Worm (Caenorhabditis elegans): ENCODE measurements around the gene fbxb-87.
A peak's percentile ranks its signal among the peaks of the same experiment; 100 is the strongest.

fbxb-87 gene

DNA sequence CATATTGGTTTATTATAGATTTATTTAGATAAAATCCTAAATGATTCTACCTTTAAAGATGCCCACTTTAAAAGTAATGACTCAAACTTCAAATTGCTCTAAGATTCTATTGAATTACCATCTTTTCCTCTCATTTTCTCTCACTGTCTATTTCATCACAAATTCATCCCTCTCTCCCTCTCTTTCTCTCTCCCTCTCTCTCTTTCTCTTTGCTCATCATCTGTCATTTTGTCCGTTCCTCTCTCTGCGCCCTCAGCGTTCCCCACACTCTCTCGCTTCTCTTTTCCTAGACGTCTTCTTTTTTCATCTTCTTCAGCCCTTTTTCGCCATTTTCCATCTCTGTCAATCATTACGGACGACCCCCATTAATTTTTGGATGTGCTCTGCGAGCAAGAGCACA, 10.8 kb downstream of the fbxb-87 start:
- TF ChIP-seq eor-1 (tag; optimal IDR thresholded peaks at IDR 0.05): no peak
- peak; percentile 2 for TF ChIP-seq jun-1 (tag; optimal IDR thresholded peaks at IDR 0.05)
- no peak for TF ChIP-seq tbx-2 (tag; optimal IDR thresholded peaks at IDR 0.05)
- no peak for TF ChIP-seq egl-27 (tag; optimal IDR thresholded peaks at IDR 0.05)
- no peak for TF ChIP-seq pha-4 (tag; optimal IDR thresholded peaks at IDR 0.05)
- TF ChIP-seq sea-2 (GFP tag; optimal IDR thresholded peaks at IDR 0.05): no peak
- no peak for TF ChIP-seq nhr-77 (tag; optimal IDR thresholded peaks at IDR 0.05)
- TF ChIP-seq ceh-82 (tag; optimal IDR thresholded peaks at IDR 0.05): peak; percentile 80
- TF ChIP-seq ceh-28 (tag; optimal IDR thresholded peaks at IDR 0.05): no peak
- TF ChIP-seq unc-39 (tag; optimal IDR thresholded peaks at IDR 0.05): no peak
- TF ChIP-seq lin-39 (tag; optimal IDR thresholded peaks at IDR 0.05): peak; percentile 52
- no peak for TF ChIP-seq pqm-1 (tag; optimal IDR thresholded peaks at IDR 0.05)
- TF ChIP-seq ama-1 (optimal IDR thresholded peaks at IDR 0.05): no peak
- no peak for TF ChIP-seq mml-1 (tag; optimal IDR thresholded peaks at IDR 0.05)
- TF ChIP-seq unc-62 (GFP tag; optimal IDR thresholded peaks at IDR 0.05): peak; percentile 29
- no peak for TF ChIP-seq nhr-76 (tag; optimal IDR thresholded peaks at IDR 0.05)
- TF ChIP-seq zag-1 (tag; optimal IDR thresholded peaks at IDR 0.05): no peak
- TF ChIP-seq hmg-11 (tag; optimal IDR thresholded peaks at IDR 0.05): peak; percentile 68
- no peak for TF ChIP-seq fkh-2 (tag; optimal IDR thresholded peaks at IDR 0.05)
- TF ChIP-seq ztf-11 (tag; optimal IDR thresholded peaks at IDR 0.05): no peak
- TF ChIP-seq elt-3 (tag; optimal IDR thresholded peaks at IDR 0.05): no peak
- TF ChIP-seq skn-1 (tag; optimal IDR thresholded peaks at IDR 0.05): no peak
- TF ChIP-seq nhr-23 (tag; optimal IDR thresholded peaks at IDR 0.05): no peak
- peak; percentile 16 for TF ChIP-seq lin-15B (tag; optimal IDR thresholded peaks at IDR 0.05)
- TF ChIP-seq nfya-1 (tag; optimal IDR thresholded peaks at IDR 0.05; ENCODE audit: insufficient read depth): peak; percentile 62
- no peak for TF ChIP-seq fkh-10 (GFP tag; optimal IDR thresholded peaks at IDR 0.05)
- no peak for TF ChIP-seq aly-2 (tag; optimal IDR thresholded peaks at IDR 0.05)

DNA sequence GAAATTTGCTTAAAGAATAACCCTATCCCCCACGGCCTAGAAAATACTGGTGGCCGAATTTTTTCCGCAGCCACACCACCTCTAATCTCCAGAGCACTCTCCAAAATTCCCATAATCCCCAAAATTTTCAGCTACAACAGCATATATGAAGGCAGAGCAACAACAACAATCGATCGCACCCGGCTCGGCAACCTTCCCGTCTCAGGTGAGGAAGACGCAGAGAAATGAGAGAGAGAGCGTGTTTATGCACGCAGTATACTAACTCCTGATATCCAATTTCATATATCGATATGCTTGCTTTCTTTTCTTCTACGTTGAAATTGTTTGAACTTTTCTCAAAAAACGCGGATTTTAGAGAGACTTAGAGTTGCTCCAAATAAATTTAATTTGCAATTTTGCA, 12.0 kb downstream of the fbxb-87 start:
- TF ChIP-seq egl-27 (tag; optimal IDR thresholded peaks at IDR 0.05): no peak
- peak; percentile 25 for TF ChIP-seq hmg-11 (tag; optimal IDR thresholded peaks at IDR 0.05)

DNA sequence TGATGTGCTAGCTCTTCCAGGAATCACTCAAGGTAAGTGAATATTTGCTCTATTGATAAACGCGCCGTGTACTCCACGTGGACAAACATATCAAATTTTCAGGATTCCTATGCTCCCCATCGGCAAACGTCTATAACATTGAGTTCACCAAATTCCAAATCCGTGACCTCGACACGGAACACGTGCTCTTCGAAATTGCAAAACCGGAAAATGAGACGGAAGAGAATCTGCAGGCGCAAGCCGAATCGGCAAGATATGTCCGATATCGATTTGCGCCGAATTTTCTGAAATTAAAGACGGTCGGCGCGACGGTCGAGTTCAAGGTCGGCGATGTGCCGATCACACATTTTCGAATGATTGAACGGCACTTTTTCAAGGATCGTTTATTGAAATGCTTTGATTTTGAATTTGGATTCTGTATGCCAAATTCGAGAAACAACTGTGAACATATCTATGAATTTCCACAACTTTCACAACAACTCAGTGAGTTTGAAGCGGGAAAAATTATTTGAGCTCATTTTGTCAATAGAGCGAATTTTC, 13.4 kb downstream of the fbxb-87 start:
- TF ChIP-seq elt-1 (tag; optimal IDR thresholded peaks at IDR 0.05): peak; percentile 77
- no peak for TF ChIP-seq nhr-28 (tag; optimal IDR thresholded peaks at IDR 0.05)

DNA sequence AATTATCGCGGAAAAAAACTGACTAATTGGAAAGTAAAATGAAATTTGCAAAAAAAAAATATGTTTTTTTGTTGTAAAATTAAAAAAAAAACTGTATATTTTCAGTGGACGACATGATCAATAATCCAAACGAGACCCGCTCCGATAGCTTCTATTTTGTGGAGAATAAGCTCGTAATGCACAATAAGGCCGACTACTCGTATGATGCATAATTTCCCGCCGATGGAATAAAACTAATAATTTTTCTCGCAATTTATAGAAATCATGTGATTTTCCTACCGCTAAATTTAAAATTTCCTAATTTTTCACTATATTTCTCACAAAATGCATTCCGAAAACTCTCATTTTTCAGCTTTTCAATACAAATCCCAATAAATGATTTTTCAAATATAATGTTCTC, 14.2 kb downstream of the fbxb-87 start:
- peak; percentile 16 for TF ChIP-seq elt-1 (tag; optimal IDR thresholded peaks at IDR 0.05)
- TF ChIP-seq ceh-82 (tag; optimal IDR thresholded peaks at IDR 0.05): no peak
- TF ChIP-seq nhr-43 (tag; optimal IDR thresholded peaks at IDR 0.05; ENCODE audit: poor library complexity, severe bottlenecking): no peak

DNA sequence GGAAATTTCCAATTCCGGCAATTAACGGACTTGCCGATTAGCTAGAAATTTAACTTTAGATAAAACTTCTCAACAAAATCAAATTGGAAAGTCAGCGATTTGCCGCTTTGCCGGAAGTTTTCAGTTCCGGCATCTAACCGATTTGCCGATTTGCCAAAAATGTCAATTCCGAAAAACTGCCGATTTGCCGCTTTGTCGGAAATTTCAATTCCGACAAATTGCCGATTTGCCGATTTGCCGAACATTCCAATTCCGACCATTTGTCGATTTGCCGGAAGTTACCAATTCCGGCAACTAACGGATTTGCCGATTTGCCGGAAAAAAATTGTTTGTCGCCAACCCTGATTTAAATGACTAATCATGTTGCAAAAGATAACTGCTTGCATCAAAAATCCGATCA, 14.8 kb downstream of the fbxb-87 start:
- no peak for TF ChIP-seq tbx-2 (tag; optimal IDR thresholded peaks at IDR 0.05)
- no peak for TF ChIP-seq pha-4 (tag; optimal IDR thresholded peaks at IDR 0.05)
- TF ChIP-seq aly-2 (tag; optimal IDR thresholded peaks at IDR 0.05): no peak
- TF ChIP-seq nhr-237 (tag; optimal IDR thresholded peaks at IDR 0.05): no peak
- no peak for TF ChIP-seq lin-39 (tag; optimal IDR thresholded peaks at IDR 0.05)
- TF ChIP-seq mdl-1 (tag; optimal IDR thresholded peaks at IDR 0.05): no peak
- no peak for TF ChIP-seq nhr-12 (tag; optimal IDR thresholded peaks at IDR 0.05)
- no peak for TF ChIP-seq eor-1 (tag; optimal IDR thresholded peaks at IDR 0.05)
- no peak for TF ChIP-seq nhr-25 (tag; optimal IDR thresholded peaks at IDR 0.05)
- TF ChIP-seq sea-2 (GFP tag; optimal IDR thresholded peaks at IDR 0.05): no peak

DNA sequence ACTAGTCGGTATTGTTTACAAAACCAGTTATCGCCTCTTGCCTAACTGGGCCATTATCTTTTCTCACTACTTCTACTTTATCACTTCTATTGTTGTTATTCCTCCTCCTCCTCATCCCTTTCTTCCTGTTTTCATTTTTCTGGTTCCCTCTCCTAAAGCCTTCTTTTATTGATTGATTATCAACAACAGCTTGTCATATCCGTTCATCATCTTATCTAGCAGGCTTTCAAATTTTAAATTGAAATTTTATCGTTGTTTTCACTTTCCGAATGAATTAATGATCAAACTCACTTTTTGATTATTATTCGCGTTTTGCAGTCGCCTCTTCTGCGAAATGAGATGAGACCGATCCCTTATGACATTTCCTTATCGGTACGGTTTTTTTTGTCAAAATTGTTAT, 16.8 kb downstream of the fbxb-87 start, which contains the start of gene cut-6:
Gene cut-6, plus strand, starts transcription at position 301 of the 400 bp plus-strand sequence.
- TF ChIP-seq tbx-2 (tag; optimal IDR thresholded peaks at IDR 0.05) (no peak), ceh-82 (tag; optimal IDR thresholded peaks at IDR 0.05) (no peak), nhr-23 (tag; optimal IDR thresholded peaks at IDR 0.05) (peak; percentile 6), ceh-28 (tag; optimal IDR thresholded peaks at IDR 0.05) (no peak)
